Fruit fly (Drosophila melanogaster) whole organism, prepupa: ENCODE results near the gene CG11378.

Experiments
- Blimp-1 ChIP-seq: fragments of 200-800 bp; sonication (Bioruptor generic); optimal IDR thresholded peaks from 3 replicates; lab custom pipeline; 2017; ENCODE audit warnings: missing biosample characterization, missing genetic modification characterization, mild to moderate bottlenecking, moderate library complexity, missing genetic modification reagents
- CG11294 ChIP-seq: fragments of 200-800 bp; sonication (Bioruptor generic); IDR thresholded peaks from 2 replicates; pipeline ENCODE4 v1.3.6; 2022; ENCODE audit warnings: missing biosample characterization, missing genetic modification characterization
- CG11762 ChIP-seq: fragments of 200-800 bp; sonication (Bioruptor generic); optimal IDR thresholded peaks from 3 replicates; lab custom pipeline; 2016; ENCODE audit warnings: missing biosample characterization, missing genetic modification characterization; ENCODE audit not compliant: insufficient read depth
- CG15336 ChIP-seq: fragments of 200-800 bp; sonication (Bioruptor generic); IDR thresholded peaks from 2 replicates; pipeline ENCODE4 v1.3.6; 2022; ENCODE audit warnings: missing biosample characterization, missing genetic modification characterization
- CG16779 ChIP-seq: fragments of 200-800 bp; sonication (Bioruptor generic); optimal IDR thresholded peaks from 3 replicates; lab custom pipeline; 2017; ENCODE audit warnings: missing biosample characterization, mild to moderate bottlenecking, missing genetic modification characterization
- CG3032 ChIP-seq: fragments of 200-800 bp; optimal IDR thresholded peaks from 2 replicates; lab custom pipeline; 2019; ENCODE audit warnings: missing biosample characterization, mild to moderate bottlenecking, missing genetic modification characterization, moderate library complexity
- CG32006 ChIP-seq: fragments of 200-800 bp; sonication (Bioruptor generic); optimal IDR thresholded peaks from 3 replicates; lab custom pipeline; 2017; ENCODE audit warnings: missing biosample characterization, mild to moderate bottlenecking, missing genetic modification characterization
- CG3919 ChIP-seq: fragments of 200-800 bp; sonication (Bioruptor generic); optimal IDR thresholded peaks from 3 replicates; lab custom pipeline; 2016; ENCODE audit warnings: missing biosample characterization, missing genetic modification characterization
- CG6163 ChIP-seq: fragments of 200-800 bp; sonication (Bioruptor generic); IDR thresholded peaks from 3 replicates; pipeline ENCODE4 v1.3.6; 2022; ENCODE audit warnings: missing biosample characterization, missing genetic modification characterization
- CG6792 ChIP-seq: fragments of 200-800 bp; sonication (Bioruptor generic); optimal IDR thresholded peaks from 3 replicates; lab custom pipeline; 2016; ENCODE audit warnings: missing biosample characterization, missing genetic modification characterization
- CG6854 ChIP-seq: fragments of 200-800 bp; sonication (Bioruptor generic); optimal IDR thresholded peaks from 2 replicates; lab custom pipeline; 2017; ENCODE audit warnings: missing biosample characterization, mild to moderate bottlenecking, missing genetic modification characterization
- CG7368 ChIP-seq: fragments of 200-800 bp; sonication (Bioruptor generic); optimal IDR thresholded peaks from 3 replicates; lab custom pipeline; 2016; ENCODE audit warnings: missing biosample characterization, missing genetic modification characterization
- CG9139 ChIP-seq: fragments of 200-800 bp; sonication (Bioruptor generic); optimal IDR thresholded peaks from 3 replicates; lab custom pipeline; 2017; ENCODE audit warnings: missing biosample characterization, mild to moderate bottlenecking, missing genetic modification characterization
- Eip75B ChIP-seq: fragments of 200-800 bp; sonication (Bioruptor generic); optimal IDR thresholded peaks from 3 replicates; lab custom pipeline; 2016; ENCODE audit warnings: missing biosample characterization, missing genetic modification characterization
- Eip78C ChIP-seq: fragments of 200-800 bp; sonication (Bioruptor generic); peaks from one replicate; lab custom pipeline; 2016; ENCODE audit warnings: missing biosample characterization, missing genetic modification characterization
- Eip93F ChIP-seq: fragments of 200-800 bp; sonication (Bioruptor generic); optimal IDR thresholded peaks from 2 replicates; lab custom pipeline; 2016; ENCODE audit warnings: missing biosample characterization, mild to moderate bottlenecking, missing genetic modification characterization
- Ets96B ChIP-seq: fragments of 200-800 bp; optimal IDR thresholded peaks from 2 replicates; lab custom pipeline; 2019; ENCODE audit warnings: missing biosample characterization, mild to moderate bottlenecking, missing genetic modification characterization, moderate library complexity
- Gug ChIP-seq: fragments of 200-800 bp; sonication (Bioruptor generic); IDR thresholded peaks from 2 replicates; pipeline ENCODE4 v1.3.6; 2022; ENCODE audit warnings: missing biosample characterization, missing genetic modification characterization
- Hr4 ChIP-seq: fragments of 200-800 bp; sonication (Bioruptor generic); optimal IDR thresholded peaks from 3 replicates; lab custom pipeline; 2016; ENCODE audit warnings: missing biosample characterization, missing genetic modification characterization
- Lpt ChIP-seq: fragments of 200-800 bp; sonication (Bioruptor generic); optimal IDR thresholded peaks from 3 replicates; lab custom pipeline; 2016; ENCODE audit warnings: missing biosample characterization, missing genetic modification characterization
- Met ChIP-seq: fragments of 200-800 bp; sonication (Bioruptor generic); optimal IDR thresholded peaks from 3 replicates; lab custom pipeline; 2016; ENCODE audit warnings: missing biosample characterization, missing genetic modification characterization
- OdsH ChIP-seq: fragments of 200-800 bp; sonication (Bioruptor generic); optimal IDR thresholded peaks from 3 replicates; lab custom pipeline; 2016; ENCODE audit warnings: missing biosample characterization, missing genetic modification characterization
- Sox102F ChIP-seq: fragments of 200-800 bp; sonication (Bioruptor generic); optimal IDR thresholded peaks from 2 replicates; lab custom pipeline; 2016; ENCODE audit warnings: missing biosample characterization, mild to moderate bottlenecking, missing genetic modification characterization
- Sox15 ChIP-seq: fragments of 200-800 bp; sonication (Bioruptor generic); optimal IDR thresholded peaks from 3 replicates; lab custom pipeline; 2016; ENCODE audit warnings: missing biosample characterization, missing genetic modification characterization
- achi ChIP-seq: fragments of 200-800 bp; sonication (Bioruptor generic); optimal IDR thresholded peaks from 3 replicates; lab custom pipeline; 2016; ENCODE audit warnings: missing biosample characterization, missing genetic modification characterization
- acj6 ChIP-seq: fragments of 200-800 bp; sonication (Bioruptor generic); optimal IDR thresholded peaks from 3 replicates; lab custom pipeline; 2016; ENCODE audit warnings: missing biosample characterization, missing genetic modification characterization
- cyc ChIP-seq: fragments of 200-800 bp; sonication (Bioruptor generic); optimal IDR thresholded peaks from 3 replicates; lab custom pipeline; 2016; ENCODE audit warnings: missing biosample characterization, missing genetic modification characterization
- dsx ChIP-seq: fragments of 200-800 bp; optimal IDR thresholded peaks from 3 replicates; lab custom pipeline; 2019; ENCODE audit warnings: missing biosample characterization, mild to moderate bottlenecking, missing genetic modification characterization, moderate library complexity; ENCODE audit not compliant: poor library complexity, severe bottlenecking
- eg ChIP-seq: fragments of 200-800 bp; sonication (Bioruptor generic); IDR thresholded peaks from 3 replicates; pipeline ENCODE4 v1.3.6; 2022; ENCODE audit warnings: missing biosample characterization, missing genetic modification characterization
- esn ChIP-seq: fragments of 200-800 bp; sonication (Bioruptor generic); optimal IDR thresholded peaks from 2 replicates; lab custom pipeline; 2016; ENCODE audit warnings: missing biosample characterization, mild to moderate bottlenecking, missing genetic modification characterization, moderate library complexity
- fd59A ChIP-seq: fragments of 200-800 bp; sonication (Bioruptor generic); optimal IDR thresholded peaks from 2 replicates; lab custom pipeline; 2017; ENCODE audit warnings: missing biosample characterization, mild to moderate bottlenecking, missing genetic modification characterization, missing genetic modification reagents
- fkh ChIP-seq: fragments of 200-800 bp; sonication (Bioruptor generic); optimal IDR thresholded peaks from 3 replicates; lab custom pipeline; 2017; ENCODE audit warnings: missing biosample characterization, mild to moderate bottlenecking, missing genetic modification characterization, moderate library complexity
- lz ChIP-seq: fragments of 200-800 bp; sonication (Bioruptor generic); optimal IDR thresholded peaks from 3 replicates; lab custom pipeline; 2016; ENCODE audit warnings: missing biosample characterization, missing genetic modification characterization
- pdm3 ChIP-seq: fragments of 200-800 bp; sonication (Bioruptor generic); optimal IDR thresholded peaks from 3 replicates; lab custom pipeline; 2016; ENCODE audit warnings: missing biosample characterization, missing genetic modification characterization
- salr ChIP-seq, 2 experiments: fragments of 200-800 bp; sonication (Bioruptor generic); optimal IDR thresholded peaks; 3 replicates each; lab custom pipeline; 2016 to 2018; ENCODE audit warnings: missing biosample characterization in 2 of 2, missing genetic modification characterization in 2 of 2, mild to moderate bottlenecking in 1 of 2
- spab ChIP-seq: fragments of 200-800 bp; sonication (Bioruptor generic); optimal IDR thresholded peaks from 2 replicates; lab custom pipeline; 2017; ENCODE audit warnings: missing biosample characterization, mild to moderate bottlenecking, missing genetic modification characterization, missing genetic modification reagents
- ss ChIP-seq, 2 experiments: fragments of 200-800 bp; sonication (Bioruptor generic); optimal IDR thresholded peaks; 2 replicates in 1 of 2; 3 replicates in 1 of 2; lab custom pipeline; 2017 to 2018; ENCODE audit warnings: mild to moderate bottlenecking in 2 of 2, missing biosample characterization in 2 of 2, missing genetic modification characterization in 2 of 2, moderate library complexity in 1 of 2
- svp ChIP-seq: fragments of 200-800 bp; sonication (Bioruptor generic); peaks from one replicate; lab custom pipeline; 2016; ENCODE audit warnings: missing biosample characterization, missing genetic modification characterization
- topi ChIP-seq: fragments of 200-800 bp; sonication (Bioruptor generic); optimal IDR thresholded peaks from 3 replicates; lab custom pipeline; 2016; ENCODE audit warnings: missing biosample characterization, missing genetic modification characterization
- vri ChIP-seq: fragments of 200-800 bp; sonication (Bioruptor generic); optimal IDR thresholded peaks from 3 replicates; lab custom pipeline; 2016; ENCODE audit warnings: missing biosample characterization, mild to moderate bottlenecking, missing genetic modification characterization

Gene CG11378

DNA sequence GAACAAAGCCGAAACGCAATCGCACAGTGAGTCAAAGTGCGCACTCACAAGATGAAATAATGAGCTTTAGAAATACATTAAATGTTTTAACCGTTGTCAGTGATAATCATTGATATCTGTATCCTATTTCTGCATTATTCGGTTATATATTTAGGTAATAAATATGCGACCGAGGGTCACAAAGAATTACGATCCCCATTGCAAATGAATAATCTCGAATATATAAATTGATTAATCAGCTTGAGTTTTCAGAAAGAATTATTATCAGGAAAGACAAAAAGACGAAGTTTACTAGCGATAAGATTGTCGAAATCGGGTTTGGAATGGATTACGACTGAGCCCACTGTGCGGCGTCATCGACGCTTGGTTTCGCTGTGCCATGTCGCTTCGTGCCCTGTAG lies 390 bp downstream of the CG11378 start (continued):
- TF ChIP-seq acj6 (GFP tag; lab: Kevin White, UChicago) (peak; percentile 47), CG3032 (tag; lab: Kevin White, UChicago) (peak; percentile 40), fkh (no peak), CG9139 (peak; percentile 19), lz (GFP tag; lab: Kevin White, UChicago) (peak; percentile 58), achi (GFP tag; lab: Kevin White, UChicago) (peak; percentile 37), Lpt (GFP tag; lab: Kevin White, UChicago) (no peak), spab (peak; percentile 50), dsx (peak; percentile 30), CG11294 (GFP tag; lab: Robert Waterston, UW) (no peak), CG3919 (GFP tag; lab: Kevin White, UChicago) (peak; percentile 44), Eip78C (peak; percentile 78), OdsH (GFP tag; lab: Kevin White, UChicago) (peak; percentile 57), ss (GFP tag; optimal IDR thresholded peaks at IDR 0.05; lab: Kevin White, UChicago) (peak; percentile 48 to 69), CG6792 (GFP tag; lab: Kevin White, UChicago) (peak; percentile 45), salr (GFP tag; optimal IDR thresholded peaks at IDR 0.05; lab: Kevin White, UChicago) (peak in 1 of 2 experiments; percentile 19), cyc (GFP tag; lab: Kevin White, UChicago) (peak; percentile 49), Sox15 (peak; percentile 18), Eip93F (GFP tag; lab: Kevin White, UChicago) (peak; percentile 37), CG11762 (GFP tag; lab: Kevin White, UChicago) (peak; percentile 30), CG7368 (GFP tag; lab: Kevin White, UChicago) (peak; percentile 33), CG16779 (tag; lab: Kevin White, UChicago) (peak; percentile 26), Gug (GFP tag; lab: Robert Waterston, UW) (no peak), pdm3 (GFP tag; lab: Kevin White, UChicago) (peak; percentile 58), Blimp-1 (peak; percentile 38), Eip75B (GFP tag; lab: Kevin White, UChicago) (peak; percentile 55)
- TF ChIP-seq, all 60 proteins: peak for 46

DNA sequence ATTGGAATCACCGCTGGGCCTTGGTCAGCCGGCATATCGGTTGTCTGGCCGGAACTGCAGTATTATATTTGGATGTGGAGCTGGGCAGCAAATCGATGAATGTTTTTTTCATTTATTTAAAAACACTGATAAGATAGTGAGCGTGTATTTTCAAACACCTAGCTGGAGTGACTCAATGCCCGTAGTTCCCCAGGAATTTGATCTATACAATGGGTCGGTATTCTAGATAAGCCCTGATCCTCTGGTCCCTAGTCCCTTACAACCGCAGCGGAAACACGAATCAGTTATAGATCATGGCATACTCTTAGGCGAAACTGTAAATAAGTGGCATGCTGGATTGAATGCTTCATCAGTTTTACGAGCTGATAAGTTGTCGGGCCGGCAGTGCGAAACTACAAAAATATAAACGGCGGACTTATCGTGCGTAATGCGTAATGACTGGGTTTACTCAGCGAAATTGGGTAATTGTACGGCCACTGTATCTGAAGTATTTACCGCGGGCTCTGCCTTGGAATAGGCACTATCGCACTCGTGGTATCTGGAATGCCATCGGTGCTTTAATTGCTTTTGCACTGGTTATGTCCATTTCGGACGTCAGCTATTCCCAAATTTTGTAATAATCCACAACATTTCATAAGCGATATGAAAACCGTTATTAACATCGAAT lies 2.3 kb downstream of the CG11378 start:
- TF ChIP-seq vri (GFP tag; lab: Kevin White, UChicago) (peak; percentile 58), svp (GFP tag; lab: Kevin White, UChicago) (peak; percentile 44), CG3032 (tag; lab: Kevin White, UChicago) (no peak), OdsH (GFP tag; lab: Kevin White, UChicago) (no peak), CG6163 (GFP tag; lab: Robert Waterston, UW) (no peak), fkh (peak; percentile 19), Eip78C (peak; percentile 36)

DNA sequence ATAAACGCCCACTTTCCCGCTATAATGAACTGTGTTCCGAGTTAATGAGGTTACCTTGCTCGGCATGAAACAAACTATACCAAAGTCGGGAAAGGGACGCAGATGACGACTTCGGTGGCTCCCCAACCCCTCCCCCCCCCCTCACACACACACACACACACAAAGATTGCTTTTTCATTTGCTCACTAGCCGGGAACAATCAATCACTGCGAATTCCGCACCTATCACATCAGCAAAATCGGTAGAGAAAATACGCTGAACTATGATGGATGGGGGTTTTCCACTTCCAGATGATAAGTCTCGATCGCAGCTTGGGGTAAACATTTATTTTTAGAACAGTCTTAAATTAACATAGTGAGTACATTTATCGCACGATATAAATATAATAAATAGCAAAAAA lies 2.9 kb downstream of the CG11378 start:
- TF ChIP-seq Eip93F (GFP tag; lab: Kevin White, UChicago) (no peak), fd59A (no peak), topi (GFP tag; lab: Kevin White, UChicago) (no peak), ss (GFP tag; optimal IDR thresholded peaks at IDR 0.05; lab: Kevin White, UChicago) (no peak), Ets96B (tag; lab: Kevin White, UChicago) (no peak), svp (GFP tag; lab: Kevin White, UChicago) (no peak), Hr4 (GFP tag; lab: Kevin White, UChicago) (no peak), fkh (no peak), cyc (GFP tag; lab: Kevin White, UChicago) (no peak), Gug (GFP tag; lab: Robert Waterston, UW) (no peak), OdsH (GFP tag; lab: Kevin White, UChicago) (no peak), CG15336 (GFP tag; lab: Robert Waterston, UW) (no peak), CG6854 (GFP tag; lab: Kevin White, UChicago) (no peak), esn (GFP tag; lab: Kevin White, UChicago) (no peak), CG6163 (GFP tag; lab: Robert Waterston, UW) (no peak), Sox102F (GFP tag; lab: Kevin White, UChicago) (no peak), eg (GFP tag; lab: Robert Waterston, UW) (no peak), Met (GFP tag; lab: Kevin White, UChicago) (no peak), CG32006 (GFP tag; lab: Kevin White, UChicago) (no peak)
